Worm (Caenorhabditis elegans) whole organism, late embryonic: ENCODE results near the gene dlat-1.
"Not testable (repeated sequence)": the region's sequence is repeated elsewhere in the genome, so short reads cannot be mapped to it uniquely, and the experiment has no call there.

Source experiments
- F13H6.1 ChIP-seq: sonication (generic microtip); optimal IDR thresholded peaks from 2 replicates; lab custom pipeline; 2016; ENCODE audit warnings: missing genetic modification characterization, missing compliant biosample characterization
- ama-1 ChIP-seq: fragments of 150-350 bp; optimal IDR thresholded peaks from 2 replicates; lab custom pipeline; 2014
- ceh-22 ChIP-seq: sonication (generic microtip); optimal IDR thresholded peaks from 2 replicates; lab custom pipeline; 2017; ENCODE audit warnings: missing biosample characterization, missing genetic modification characterization
- ceh-6 ChIP-seq: fragments of 200-800 bp; sonication (Bioruptor generic); optimal IDR thresholded peaks from 2 replicates; lab custom pipeline; 2018; ENCODE audit warnings: mild to moderate bottlenecking, missing genetic modification characterization, missing compliant biosample characterization
- dmd-4 ChIP-seq: sonication (generic microtip); optimal IDR thresholded peaks from 2 replicates; lab custom pipeline; 2016; ENCODE audit warnings: borderline replicate concordance, missing genetic modification characterization, missing compliant biosample characterization
- fkh-10 ChIP-seq: fragments of 150-350 bp; optimal IDR thresholded peaks from 2 replicates; lab custom pipeline; 2014; ENCODE audit warnings: missing biosample characterization, missing genetic modification reagents, missing genetic modification characterization
- fkh-6 ChIP-seq: sonication (generic microtip); optimal IDR thresholded peaks from 2 replicates; lab custom pipeline; 2016; ENCODE audit warnings: missing genetic modification characterization, missing compliant biosample characterization
- nfya-1 ChIP-seq: sonication (generic microtip); optimal IDR thresholded peaks from 2 replicates; lab custom pipeline; 2017; ENCODE audit warnings: missing genetic modification characterization, mild to moderate bottlenecking, missing compliant biosample characterization, antibody characterized with exemption, moderate library complexity
- nhr-11 ChIP-seq: fragments of 150-350 bp; optimal IDR thresholded peaks from 2 replicates; lab custom pipeline; 2014; ENCODE audit warnings: missing biosample characterization, missing genetic modification characterization
- pax-1 ChIP-seq: fragments of 150-350 bp; optimal IDR thresholded peaks from 2 replicates; lab custom pipeline; 2014; ENCODE audit warnings: missing biosample characterization, missing genetic modification characterization
- pqm-1 ChIP-seq: sonication (generic microtip); optimal IDR thresholded peaks from 2 replicates; lab custom pipeline; 2016; ENCODE audit warnings: missing genetic modification characterization, missing compliant biosample characterization
- tbx-2 ChIP-seq: sonication (generic microtip); optimal IDR thresholded peaks from 2 replicates; lab custom pipeline; 2016; ENCODE audit warnings: missing genetic modification characterization, missing compliant biosample characterization
- tbx-7 ChIP-seq: sonication (generic microtip); optimal IDR thresholded peaks from 2 replicates; lab custom pipeline; 2016; ENCODE audit warnings: missing genotype, missing genetic modification characterization, missing compliant biosample characterization
- unc-55 ChIP-seq: sonication (generic microtip); optimal IDR thresholded peaks from 2 replicates; lab custom pipeline; 2017; ENCODE audit warnings: missing biosample characterization, missing genetic modification reagents, missing genetic modification characterization

- TF ChIP-seq pax-1 (tag; lab: Kevin White, UChicago); ceh-6 (GFP tag; lab: Kevin White, UChicago); nfya-1 (tag; lab: Kevin White, UChicago); unc-55; fkh-6 (tag; lab: Kevin White, UChicago); F13H6.1 (tag; lab: Kevin White, UChicago); tbx-7 (tag; lab: Kevin White, UChicago); pqm-1 (tag; lab: Kevin White, UChicago); ceh-22 (tag; lab: Kevin White, UChicago); tbx-2 (tag; lab: Kevin White, UChicago); ama-1 (lab: Kevin White, UChicago); nhr-11 (tag; lab: Kevin White, UChicago); dmd-4 (tag; lab: Kevin White, UChicago); fkh-10: not testable (repeated sequence)
Observed at ce11 chrV:14463087-14463486, 16.0 kb upstream of the dlat-1 start, which contains the start of gene F08H9.3.
